Fruit fly (Drosophila melanogaster): ENCODE data around the gene CG6770.

Gene CG6770

dm6 chr2L:12093652-12094051 lies 47.7 kb upstream of the CG6770 start (continued):
- TF ChIP-seq CG2120 (GFP tag; optimal IDR thresholded peaks at IDR 0.05) (no peak), Oli (tag; optimal IDR thresholded peaks at IDR 0.05) (no peak), CG14014 (GFP tag; IDR thresholded peaks at IDR 0.05) (no peak), Elba2 (GFP tag; optimal IDR thresholded peaks at IDR 0.05) (no peak), CG4360 (GFP tag; IDR thresholded peaks at IDR 0.05) (no peak), Dip2 (GFP tag; IDR thresholded peaks at IDR 0.05) (no peak), MTF-1 (GFP tag; optimal IDR thresholded peaks at IDR 0.05; ENCODE audit: borderline replicate concordance) (no peak), crp (GFP tag; optimal IDR thresholded peaks at IDR 0.05) (peak in 1 of 2 experiments; percentile 45), CG11398 (GFP tag; optimal IDR thresholded peaks at IDR 0.05) (no peak), CG10366 (GFP tag; IDR thresholded peaks at IDR 0.05) (no peak), salm (tag; optimal IDR thresholded peaks at IDR 0.05) (no peak), chinmo (GFP tag; IDR thresholded peaks at IDR 0.05; ENCODE audit: partially characterized antibody) (no peak), Opbp (GFP tag; IDR thresholded peaks at IDR 0.05; ENCODE audit: partially characterized antibody) (no peak), Drgx (GFP tag; IDR thresholded peaks at IDR 0.05) (no peak), Hr3 (GFP tag; optimal IDR thresholded peaks at IDR 0.05) (no peak), CG2129 (GFP tag; IDR thresholded peaks at IDR 0.05; ENCODE audit: partially characterized antibody) (no peak), trem (tag; optimal IDR thresholded peaks at IDR 0.05) (peak; percentile 53), Aef1 (GFP tag; IDR thresholded peaks at IDR 0.05) (no peak), Dbx (GFP tag; IDR thresholded peaks at IDR 0.05) (no peak), gcm (GFP tag; optimal IDR thresholded peaks at IDR 0.05) (no peak), CG17359 (tag; optimal IDR thresholded peaks at IDR 0.05) (no peak), Hmx (GFP tag; optimal IDR thresholded peaks at IDR 0.05) (no peak), Scr (GFP tag; IDR thresholded peaks at IDR 0.05; ENCODE audit: partially characterized antibody) (peak; percentile 37), kah (GFP tag; optimal IDR thresholded peaks at IDR 0.05) (peak; percentile 0), CG32772 (GFP tag; IDR thresholded peaks at IDR 0.05) (no peak), gfzf (GFP tag; optimal IDR thresholded peaks at IDR 0.05) (peak; percentile 90), CG12942 (GFP tag; optimal IDR thresholded peaks at IDR 0.05) (no peak), CG13287 (GFP tag; IDR thresholded peaks at IDR 0.05; ENCODE audit: partially characterized antibody) (peak; percentile 46; the same call in 1 of the 2 replicates), Bgb (GFP tag; IDR thresholded peaks at IDR 0.05; ENCODE audit: partially characterized antibody) (peak; percentile 56), her (GFP tag; optimal IDR thresholded peaks at IDR 0.05) (no peak), tgo (GFP tag; IDR thresholded peaks at IDR 0.05) (no peak), prd (optimal IDR thresholded peaks at IDR 0.05) (no peak), prd (GFP tag; IDR thresholded peaks at IDR 0.05) (no peak), chn (GFP tag; optimal IDR thresholded peaks at IDR 0.05) (peak; percentile 44), CG6765 (GFP tag; optimal IDR thresholded peaks at IDR 0.05) (no peak), CG3065 (GFP tag; optimal IDR thresholded peaks at IDR 0.05) (no peak), Usf (GFP tag; optimal IDR thresholded peaks at IDR 0.05) (no peak), cato (GFP tag; optimal IDR thresholded peaks at IDR 0.05; ENCODE audit: borderline replicate concordance) (no peak), mam (GFP tag; optimal IDR thresholded peaks at IDR 0.05) (no peak), schlank (tag; optimal IDR thresholded peaks at IDR 0.05) (no peak)

- TF ChIP-seq prd (optimal IDR thresholded peaks at IDR 0.05) (no peak), prd (GFP tag; IDR thresholded peaks at IDR 0.05) (peak; percentile 84), CG10209 (GFP tag; optimal IDR thresholded peaks at IDR 0.05) (no peak), CG15479 (GFP tag; optimal IDR thresholded peaks at IDR 0.05) (peak; percentile 65), yki (optimal IDR thresholded peaks at IDR 0.05) (no peak), CG6689 (GFP tag; IDR thresholded peaks at IDR 0.05) (no peak), CG17829 (tag; optimal IDR thresholded peaks at IDR 0.05) (no peak), Med (GFP tag) (peak; percentile 6), zen (tag; optimal IDR thresholded peaks at IDR 0.05) (peak; percentile 62), HHEX (GFP tag; optimal IDR thresholded peaks at IDR 0.05) (no peak), twi (tag; optimal IDR thresholded peaks at IDR 0.05) (peak; percentile 74), usp (GFP tag; optimal IDR thresholded peaks at IDR 0.05) (no peak), CG11560 (tag; IDR thresholded peaks at IDR 0.05) (peak; percentile 22; the same call in 1 of the 3 replicates), CG6791 (GFP tag; IDR thresholded peaks at IDR 0.05; ENCODE audit: partially characterized antibody) (0 out of 3 replicates have a peak, but pooled peaks have one; percentile 39)
Measured at dm6 chr2L:12092719-12093118, 46.8 kb upstream of the CG6770 start.
